Fruit fly (Drosophila melanogaster) whole organism, embryonic: ENCODE data around the gene kirre.

Source experiments
- Antp ChIP-seq: fragments of 200-800 bp; sonication (Bioruptor generic); optimal IDR thresholded peaks from 3 replicates; lab custom pipeline; 2016; ENCODE audit warnings: missing biosample characterization, missing genetic modification characterization
- CG10209 ChIP-seq: fragments of 200-800 bp; sonication (Bioruptor generic); optimal IDR thresholded peaks from 3 replicates; lab custom pipeline; 2017; ENCODE audit warnings: missing biosample characterization, mild to moderate bottlenecking, missing genetic modification characterization, missing genetic modification reagents
- CG10267 ChIP-seq: fragments of 200-800 bp; sonication (Bioruptor generic); optimal IDR thresholded peaks from 2 replicates; lab custom pipeline; 2018; ENCODE audit warnings: missing biosample characterization, mild to moderate bottlenecking, missing genetic modification characterization, moderate library complexity
- CG10959 ChIP-seq: fragments of 200-800 bp; sonication (Bioruptor generic); IDR thresholded peaks from 2 replicates; pipeline ENCODE4 v1.3.6; 2022; ENCODE audit warnings: missing biosample characterization, missing genetic modification characterization
- CG11723 ChIP-seq: fragments of 200-800 bp; sonication (Bioruptor generic); optimal IDR thresholded peaks from 2 replicates; lab custom pipeline; 2017; ENCODE audit warnings: missing biosample characterization, mild to moderate bottlenecking, missing genetic modification characterization
- CG12236 ChIP-seq: fragments of 200-800 bp; sonication (Bioruptor generic); optimal IDR thresholded peaks from 2 replicates; lab custom pipeline; 2016; ENCODE audit warnings: missing biosample characterization, missing genetic modification characterization
- CG15696 ChIP-seq: fragments of 200-800 bp; sonication (Bioruptor generic); optimal IDR thresholded peaks from 2 replicates; lab custom pipeline; 2019; ENCODE audit warnings: missing biosample characterization, mild to moderate bottlenecking, missing genetic modification characterization, moderate library complexity
- CG16863 ChIP-seq: fragments of 200-800 bp; sonication (Bioruptor generic); optimal IDR thresholded peaks from 3 replicates; lab custom pipeline; 2016; ENCODE audit warnings: missing biosample characterization, missing genetic modification characterization
- CG17186 ChIP-seq: fragments of 200-800 bp; sonication (Bioruptor generic); optimal IDR thresholded peaks from 3 replicates; lab custom pipeline; 2017; ENCODE audit warnings: missing biosample characterization, missing genetic modification reagents, missing genetic modification characterization
- CG17612 ChIP-seq: fragments of 200-800 bp; sonication (Bioruptor generic); IDR thresholded peaks from 2 replicates; pipeline ENCODE4 v1.3.6; 2022; ENCODE audit warnings: missing biosample characterization, missing genetic modification characterization
- CG18476 ChIP-seq: fragments of 200-800 bp; sonication (Bioruptor generic); optimal IDR thresholded peaks from 2 replicates; lab custom pipeline; 2016; ENCODE audit warnings: missing biosample characterization, mild to moderate bottlenecking, missing genetic modification characterization
- CG30020 ChIP-seq: fragments of 200-800 bp; optimal IDR thresholded peaks from 2 replicates; lab custom pipeline; 2019; ENCODE audit warnings: missing biosample characterization, mild to moderate bottlenecking, missing genetic modification characterization, moderate library complexity
- CG4328 ChIP-seq: fragments of 200-800 bp; sonication (Bioruptor generic); optimal IDR thresholded peaks from 3 replicates; lab custom pipeline; 2017; ENCODE audit warnings: missing biosample characterization, missing genetic modification reagents, missing genetic modification characterization
- CG4404 ChIP-seq: fragments of 200-800 bp; sonication (Bioruptor generic); IDR thresholded peaks from 2 replicates; pipeline ENCODE4 v1.3.6; 2022; ENCODE audit warnings: missing biosample characterization, missing genetic modification characterization
- CG4854 ChIP-seq: fragments of 200-800 bp; sonication (Bioruptor generic); optimal IDR thresholded peaks from 2 replicates; lab custom pipeline; 2016; ENCODE audit warnings: missing biosample characterization, missing genetic modification characterization, inconsistent platforms
- CG6272 ChIP-seq: fragments of 200-800 bp; sonication (Bioruptor generic); IDR thresholded peaks from 2 replicates; pipeline ENCODE4 v1.3.6; 2022; ENCODE audit warnings: missing biosample characterization, missing genetic modification characterization
- CG8359 ChIP-seq: fragments of 200-800 bp; sonication (Bioruptor generic); optimal IDR thresholded peaks from 2 replicates; lab custom pipeline; 2017; ENCODE audit warnings: missing biosample characterization, mild to moderate bottlenecking, missing genetic modification characterization, borderline replicate concordance
- CG8924 ChIP-seq: fragments of 200-800 bp; optimal IDR thresholded peaks from 3 replicates; lab custom pipeline; 2019; ENCODE audit warnings: missing biosample characterization, mild to moderate bottlenecking, missing genetic modification characterization, moderate library complexity
- CG9876 ChIP-seq: fragments of 200-800 bp; sonication (Bioruptor generic); optimal IDR thresholded peaks from 2 replicates; lab custom pipeline; 2016; ENCODE audit warnings: missing biosample characterization, missing genetic modification characterization
- Dp ChIP-seq: fragments of 200-800 bp; sonication (Bioruptor generic); optimal IDR thresholded peaks from 2 replicates; lab custom pipeline; 2018; ENCODE audit warnings: missing biosample characterization, mild to moderate bottlenecking, missing genetic modification characterization, moderate library complexity
- E2f1 ChIP-seq: fragments of 200-800 bp; sonication (Bioruptor generic); IDR thresholded peaks from 2 replicates; pipeline ENCODE4 v1.3.6; 2022; ENCODE audit warnings: missing biosample characterization, missing genetic modification characterization
- HmgZ ChIP-seq: fragments of 200-800 bp; sonication (Bioruptor generic); optimal IDR thresholded peaks from 2 replicates; lab custom pipeline; 2018; ENCODE audit warnings: missing biosample characterization, mild to moderate bottlenecking, missing genetic modification characterization
- Lpt ChIP-seq: fragments of >200 bp; optimal IDR thresholded peaks from 2 replicates; lab custom pipeline; 2018; ENCODE audit warnings: missing biosample characterization, missing genetic modification characterization
- MESR4 ChIP-seq: fragments of 200-800 bp; sonication (Bioruptor generic); optimal IDR thresholded peaks from 2 replicates; lab custom pipeline; 2018; ENCODE audit warnings: missing biosample characterization, mild to moderate bottlenecking, missing genetic modification characterization, moderate library complexity
- Mad ChIP-seq: fragments of 200-800 bp; sonication (Bioruptor generic); optimal IDR thresholded peaks from 2 replicates; lab custom pipeline; 2016; ENCODE audit warnings: missing biosample characterization, missing genetic modification characterization
- Mrtf ChIP-seq: fragments of 200-800 bp; sonication (Bioruptor generic); IDR thresholded peaks from 3 replicates; pipeline ENCODE4 v1.3.6; 2022; ENCODE audit warnings: missing biosample characterization, missing genetic modification characterization
- NK7.1 ChIP-seq: fragments of 200-800 bp; sonication (Bioruptor generic); optimal IDR thresholded peaks from 3 replicates; lab custom pipeline; 2016; ENCODE audit warnings: missing biosample characterization, missing genetic modification characterization
- Nf-YC ChIP-seq: fragments of 200-800 bp; optimal IDR thresholded peaks from 3 replicates; lab custom pipeline; 2019; ENCODE audit warnings: missing biosample characterization, mild to moderate bottlenecking, missing genetic modification characterization, moderate library complexity
- Opbp ChIP-seq: fragments of 200-800 bp; sonication (Bioruptor generic); IDR thresholded peaks from 3 replicates; pipeline ENCODE4 v1.3.6; 2022; ENCODE audit warnings: missing biosample characterization, missing genetic modification characterization; ENCODE audit not compliant: partially characterized antibody
- Optix ChIP-seq: fragments of 200-800 bp; sonication (Bioruptor generic); IDR thresholded peaks from 3 replicates; pipeline ENCODE4 v1.3.6; 2022; ENCODE audit warnings: missing biosample characterization, missing genetic modification characterization
- Side ChIP-seq: fragments of 200-800 bp; sonication (Bioruptor generic); optimal IDR thresholded peaks from 2 replicates; lab custom pipeline; 2016; ENCODE audit warnings: missing biosample characterization, missing genetic modification characterization
- Sox102F ChIP-seq: fragments of 200-800 bp; sonication (Bioruptor generic); optimal IDR thresholded peaks from 2 replicates; lab custom pipeline; 2018; ENCODE audit warnings: missing biosample characterization, mild to moderate bottlenecking, missing genetic modification characterization, moderate library complexity
- Spps ChIP-seq: fragments of 200-800 bp; sonication (Bioruptor generic); optimal IDR thresholded peaks from 2 replicates; lab custom pipeline; 2018; ENCODE audit warnings: missing biosample characterization, mild to moderate bottlenecking, missing genetic modification characterization
- ato ChIP-seq: fragments of 200-800 bp; sonication (Bioruptor generic); IDR thresholded peaks from 2 replicates; pipeline ENCODE4 v1.3.6; 2022; ENCODE audit warnings: missing biosample characterization, missing genetic modification characterization; ENCODE audit not compliant: partially characterized antibody
- bbx ChIP-seq: fragments of 200-800 bp; sonication (Bioruptor generic); IDR thresholded peaks from 2 replicates; pipeline ENCODE4 v1.3.6; 2022; ENCODE audit warnings: missing biosample characterization, missing genetic modification characterization; ENCODE audit not compliant: partially characterized antibody
- bigmax ChIP-seq: fragments of 200-800 bp; sonication (Bioruptor generic); optimal IDR thresholded peaks from 2 replicates; lab custom pipeline; 2018; ENCODE audit warnings: missing biosample characterization, mild to moderate bottlenecking, missing genetic modification characterization
- br ChIP-seq: fragments of >200 bp; optimal IDR thresholded peaks from 2 replicates; lab custom pipeline; 2017
- chm ChIP-seq: fragments of 200-800 bp; sonication (Bioruptor generic); IDR thresholded peaks from 2 replicates; pipeline ENCODE4 v1.3.6; 2022; ENCODE audit warnings: missing biosample characterization, missing genetic modification characterization
- da ChIP-seq: fragments of 200-800 bp; sonication (Bioruptor generic); optimal IDR thresholded peaks from 2 replicates; lab custom pipeline; 2016; ENCODE audit warnings: missing biosample characterization, missing genetic modification characterization
- dan ChIP-seq: fragments of 200-800 bp; sonication (Bioruptor generic); IDR thresholded peaks from 2 replicates; pipeline ENCODE4 v1.3.6; 2022; ENCODE audit warnings: missing biosample characterization, missing genetic modification characterization
- emc ChIP-seq: fragments of 200-800 bp; sonication (Bioruptor generic); optimal IDR thresholded peaks from 2 replicates; lab custom pipeline; 2016; ENCODE audit warnings: missing biosample characterization, missing genetic modification characterization
- gro ChIP-seq: fragments of 200-800 bp; sonication (Bioruptor generic); optimal IDR thresholded peaks from 2 replicates; lab custom pipeline; 2016; ENCODE audit warnings: missing biosample characterization, missing genetic modification characterization
- kah ChIP-seq: fragments of 200-800 bp; sonication (Bioruptor generic); optimal IDR thresholded peaks from 2 replicates; lab custom pipeline; 2018; ENCODE audit warnings: missing biosample characterization, mild to moderate bottlenecking, missing genetic modification characterization
- odd ChIP-seq: fragments of 200-800 bp; sonication (Bioruptor generic); optimal IDR thresholded peaks from 2 replicates; lab custom pipeline; 2017; ENCODE audit warnings: missing biosample characterization, mild to moderate bottlenecking, missing genetic modification characterization
- pfk ChIP-seq: fragments of 200-800 bp; sonication (Bioruptor generic); optimal IDR thresholded peaks from 2 replicates; lab custom pipeline; 2018; ENCODE audit warnings: missing biosample characterization, mild to moderate bottlenecking, missing genetic modification characterization, moderate library complexity
- run ChIP-seq: fragments of 200-800 bp; sonication (Bioruptor generic); optimal IDR thresholded peaks from 3 replicates; lab custom pipeline; 2018; ENCODE audit warnings: missing biosample characterization, mild to moderate bottlenecking, missing genetic modification characterization
- stwl ChIP-seq: fragments of 200-800 bp; sonication (Bioruptor generic); optimal IDR thresholded peaks from 3 replicates; lab custom pipeline; 2018; ENCODE audit warnings: missing biosample characterization, mild to moderate bottlenecking, missing genetic modification characterization, moderate library complexity
- tup ChIP-seq: fragments of 200-800 bp; sonication (Bioruptor generic); optimal IDR thresholded peaks from 2 replicates; lab custom pipeline; 2016; ENCODE audit warnings: missing biosample characterization, mild to moderate bottlenecking, missing genetic modification characterization, moderate library complexity
- wek ChIP-seq: fragments of 200-800 bp; sonication (Bioruptor generic); optimal IDR thresholded peaks from 3 replicates; lab custom pipeline; 2018; ENCODE audit warnings: missing biosample characterization, mild to moderate bottlenecking, missing genetic modification characterization, moderate library complexity
- wor ChIP-seq: fragments of 200-800 bp; sonication (Bioruptor generic); IDR thresholded peaks from 2 replicates; pipeline ENCODE4 v1.3.6; 2022; ENCODE audit warnings: missing biosample characterization, missing genetic modification characterization
- zfh1 ChIP-seq: fragments of 200-800 bp; sonication (Bioruptor generic); IDR thresholded peaks from 3 replicates; pipeline ENCODE4 v1.3.6; 2022; ENCODE audit warnings: missing biosample characterization, missing genetic modification characterization

kirre gene

DNA sequence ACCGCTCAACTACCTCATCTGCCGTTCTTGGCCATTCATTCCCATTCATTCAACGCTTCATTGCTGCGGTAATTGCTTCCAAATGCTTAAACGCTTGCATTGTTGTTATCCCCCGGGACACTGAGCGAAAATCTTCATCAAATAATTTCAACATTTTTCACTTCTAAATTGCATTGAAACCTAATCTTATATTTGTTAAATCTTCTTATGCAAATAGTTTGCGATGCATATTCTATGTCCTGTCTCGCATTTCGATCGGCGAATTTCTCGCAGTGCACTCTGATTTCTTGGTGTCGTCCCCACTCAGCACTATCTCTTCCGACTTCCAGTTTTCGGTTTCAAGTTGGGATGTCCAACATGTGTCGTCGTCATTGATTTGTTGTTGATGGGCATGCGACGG lies 356.8 kb downstream of the kirre start (continued):
- TF ChIP-seq CG17186 (peak; percentile 90), CG12236 (GFP tag; lab: Kevin White, UChicago) (peak; percentile 93), CG15696 (tag; lab: Kevin White, UChicago) (peak; percentile 98), CG6272 (GFP tag; lab: Robert Waterston, UW) (peak; percentile 80), dan (GFP tag; lab: Robert Waterston, UW) (peak; percentile 88), CG4854 (GFP tag; lab: Kevin White, UChicago) (peak; percentile 87), CG8359 (peak; percentile 90), Dp (GFP tag; lab: Kevin White, UChicago) (no peak), bigmax (GFP tag; lab: Kevin White, UChicago) (no peak), chm (GFP tag; lab: Robert Waterston, UW) (peak; percentile 95), CG4404 (GFP tag; lab: Robert Waterston, UW) (peak; percentile 93), NK7.1 (GFP tag; lab: Kevin White, UChicago) (peak; percentile 84), CG17612 (GFP tag; lab: Robert Waterston, UW) (peak; percentile 72), Side (GFP tag; lab: Kevin White, UChicago) (peak; percentile 94), kah (GFP tag; lab: Kevin White, UChicago) (peak; percentile 89), CG8924 (tag; lab: Kevin White, UChicago) (peak; percentile 93), Mrtf (GFP tag; lab: Robert Waterston, UW) (peak; percentile 89), run (tag; lab: Kevin White, UChicago) (peak; percentile 68), Lpt (GFP tag; lab: Kevin White, UChicago) (no peak), wek (peak; percentile 87), pfk (GFP tag; lab: Kevin White, UChicago) (peak; percentile 41), CG10959 (GFP tag; lab: Robert Waterston, UW) (peak; percentile 97), ato (GFP tag; lab: Robert Waterston, UW) (no peak), HmgZ (tag; lab: Kevin White, UChicago) (peak; percentile 84), CG18476 (GFP tag; lab: Kevin White, UChicago) (peak; percentile 87), br (lab: Kevin White, UChicago) (no peak), stwl (tag; lab: Kevin White, UChicago) (peak; percentile 72), CG10267 (tag; lab: Kevin White, UChicago) (peak; percentile 89), CG16863 (peak; percentile 96), CG11723 (GFP tag; lab: Kevin White, UChicago) (peak; percentile 90), Spps (tag; lab: Kevin White, UChicago) (peak; percentile 94), Optix (GFP tag; lab: Robert Waterston, UW) (peak; percentile 90), CG4328 (GFP tag; lab: Kevin White, UChicago) (peak; percentile 82), CG30020 (tag; lab: Kevin White, UChicago) (peak; percentile 72), Mad (GFP tag; lab: Kevin White, UChicago) (peak; percentile 93), Sox102F (GFP tag; lab: Kevin White, UChicago) (peak; percentile 94), tup (GFP tag; lab: Kevin White, UChicago) (peak; percentile 87), CG10209 (GFP tag; lab: Kevin White, UChicago) (peak; percentile 92), E2f1 (GFP tag; lab: Robert Waterston, UW) (peak; percentile 88), Opbp (GFP tag; lab: Robert Waterston, UW) (no peak), zfh1 (GFP tag; lab: Robert Waterston, UW) (peak; percentile 98), da (GFP tag; lab: Kevin White, UChicago) (peak; percentile 81), Antp (GFP tag; lab: Kevin White, UChicago) (peak; percentile 95), odd (GFP tag; lab: Kevin White, UChicago) (peak; percentile 84), CG9876 (GFP tag; lab: Kevin White, UChicago) (peak; percentile 89), Nf-YC (tag; lab: Kevin White, UChicago) (peak; percentile 63), wor (peak; percentile 88), gro (peak; percentile 67), bbx (no peak), MESR4 (peak; percentile 32), emc (GFP tag; lab: Kevin White, UChicago) (peak; percentile 51)
